Worm (Caenorhabditis elegans): Measurements from ENCODE around the gene R09F10.3.
A peak's percentile ranks its signal among the peaks of the same experiment; 100 is the strongest.
"Not testable (repeated sequence)": the region's sequence is repeated elsewhere in the genome, so short reads cannot be mapped to it uniquely, and the experiment has no call there.

R09F10.3 gene

ce11 chrX:8308491-8308890, 14.1 kb downstream of the R09F10.3 start:
- TF ChIP-seq ztf-4 (tag; optimal IDR thresholded peaks at IDR 0.05) (no peak), fkh-10 (GFP tag; optimal IDR thresholded peaks at IDR 0.05) (peak; percentile 22)

- TF ChIP-seq eor-1 (tag; optimal IDR thresholded peaks at IDR 0.05) (no peak), nhr-77 (tag; optimal IDR thresholded peaks at IDR 0.05) (no peak), mdl-1 (tag; optimal IDR thresholded peaks at IDR 0.05) (no peak), ztf-11 (tag; optimal IDR thresholded peaks at IDR 0.05) (no peak), ceh-16 (tag; optimal IDR thresholded peaks at IDR 0.05) (no peak), fkh-2 (tag; optimal IDR thresholded peaks at IDR 0.05) (no peak), sea-2 (GFP tag; optimal IDR thresholded peaks at IDR 0.05) (no peak), hmg-11 (tag; optimal IDR thresholded peaks at IDR 0.05) (no peak), egl-5 (tag; optimal IDR thresholded peaks at IDR 0.05) (no peak), tbx-2 (tag; optimal IDR thresholded peaks at IDR 0.05) (no peak), lin-15B (tag; optimal IDR thresholded peaks at IDR 0.05) (no peak), nhr-25 (tag; optimal IDR thresholded peaks at IDR 0.05) (no peak), nhr-237 (tag; optimal IDR thresholded peaks at IDR 0.05) (no peak), R02D3.7 (tag; optimal IDR thresholded peaks at IDR 0.05) (no peak), fos-1 (tag; optimal IDR thresholded peaks at IDR 0.05) (no peak)
These were observed 16.3 kb downstream of the R09F10.3 start for ce11 chrX:8310747-8311146.

ce11 chrX:8311590-8311989, 17.2 kb downstream of the R09F10.3 start:
- no peak for TF ChIP-seq fos-1 (tag; optimal IDR thresholded peaks at IDR 0.05)

ce11 chrX:8318950-8319349, 24.5 kb downstream of the R09F10.3 start, which contains the start of gene srh-11:
TSS of gene srh-11 (minus strand) at chrX:8319050.
- no peak for TF ChIP-seq nhr-11 (tag; optimal IDR thresholded peaks at IDR 0.05)
- TF ChIP-seq elt-1 (tag; optimal IDR thresholded peaks at IDR 0.05): no peak
- TF ChIP-seq ceh-28 (tag; optimal IDR thresholded peaks at IDR 0.05): no peak

- TF ChIP-seq ceh-9 (tag; optimal IDR thresholded peaks at IDR 0.05) (no peak), nhr-11 (tag; optimal IDR thresholded peaks at IDR 0.05) (no peak), mml-1 (tag; optimal IDR thresholded peaks at IDR 0.05) (no peak), skn-1 (tag; optimal IDR thresholded peaks at IDR 0.05) (no peak), ceh-28 (tag; optimal IDR thresholded peaks at IDR 0.05) (no peak), lsy-12 (tag; optimal IDR thresholded peaks at IDR 0.05) (no peak), ceh-16 (tag; optimal IDR thresholded peaks at IDR 0.05) (no peak), unc-39 (tag; optimal IDR thresholded peaks at IDR 0.05) (no peak), jun-1 (tag; optimal IDR thresholded peaks at IDR 0.05) (no peak), pha-4 (tag; optimal IDR thresholded peaks at IDR 0.05) (no peak)
These were observed 26.5 kb downstream of the R09F10.3 start, which contains the start of gene pqn-57 for ce11 chrX:8320889-8321288. TSS of gene pqn-57 (minus strand) at chrX:8320989.

ce11 chrX:8321811-8322210, 27.4 kb downstream of the R09F10.3 start, which contains the start of gene abu-9:
TSS of gene abu-9 (plus strand) at chrX:8322111.
- TF ChIP-seq elt-1, egl-27, lsy-12 (tag; optimal IDR thresholded peaks at IDR 0.05): not testable (repeated sequence)

ce11 chrX:8323371-8323770, 28.9 kb downstream of the R09F10.3 start, which contains the start of gene R09F10.1:
TSS of gene R09F10.1 (plus strand) at chrX:8323592.
- TF ChIP-seq egl-27 (tag; optimal IDR thresholded peaks at IDR 0.05): no peak
- peak; percentile 46 for TF ChIP-seq pqm-1 (tag; optimal IDR thresholded peaks at IDR 0.05)
- peak; percentile 75 for TF ChIP-seq elt-2 (tag; optimal IDR thresholded peaks at IDR 0.05)
- TF ChIP-seq pha-4 (tag; optimal IDR thresholded peaks at IDR 0.05): peak; percentile 50
- TF ChIP-seq ceh-28 (tag; optimal IDR thresholded peaks at IDR 0.05): no peak

- TF ChIP-seq pqm-1 (tag; optimal IDR thresholded peaks at IDR 0.05) (no peak), eor-1 (tag; optimal IDR thresholded peaks at IDR 0.05) (no peak), elt-1 (tag; optimal IDR thresholded peaks at IDR 0.05) (no peak), sea-2 (GFP tag; optimal IDR thresholded peaks at IDR 0.05) (no peak), fkh-10 (GFP tag; optimal IDR thresholded peaks at IDR 0.05) (no peak)
These were observed 32.0 kb downstream of the R09F10.3 start, which contains the start of gene R09F10.8 for ce11 chrX:8326394-8326793. TSS of gene R09F10.8 (minus strand) at chrX:8326451.
